ENCODE assay signal across 1 worm cellular context in genomic region chrII:11629957-11630356, ce11.
TF ChIP-seq lines count a peak whose summit lies in the region.

No protein-coding gene starts in this region.

TF ChIP-seq in whole organism, L4 larva, 104 proteins besides CTCF, POLR2A, EP300 and RAD21 (continued from another document):
- peak in 1 of 2 experiments; percentile 86 for TF ChIP-seq unc-62 (GFP tag; optimal IDR thresholded peaks at IDR 0.05 in 1 of 2; lab: Kevin White, UChicago)
- no peak for TF ChIP-seq unc-62 (tag; optimal IDR thresholded peaks at IDR 0.05; lab: Kevin White, UChicago)
- TF ChIP-seq daf-12 (tag; optimal IDR thresholded peaks at IDR 0.05; lab: Kevin White, UChicago) = no peak
- TF ChIP-seq nhr-76 (tag; optimal IDR thresholded peaks at IDR 0.05; lab: Kevin White, UChicago) = no peak
- no peak for TF ChIP-seq T20F7.1 (GFP tag; optimal IDR thresholded peaks at IDR 0.05; lab: Kevin White, UChicago)
- TF ChIP-seq unc-39 (tag; optimal IDR thresholded peaks at IDR 0.05; lab: Kevin White, UChicago) = no peak
- TF ChIP-seq Y48G9A.11 (GFP tag; IDR thresholded peaks at IDR 0.05; lab: Robert Waterston, UW) = no peak
- TF ChIP-seq nhr-102 (tag; optimal IDR thresholded peaks at IDR 0.05; lab: Kevin White, UChicago) = no peak
- TF ChIP-seq mdl-1 (tag; optimal IDR thresholded peaks at IDR 0.05; lab: Kevin White, UChicago) = peak in 1 of 2 experiments; percentile 10
- no peak for TF ChIP-seq tag-97 (GFP tag; IDR thresholded peaks at IDR 0.05; lab: Robert Waterston, UW)
- TF ChIP-seq F10B5.3 (tag; optimal IDR thresholded peaks at IDR 0.05; lab: Kevin White, UChicago) = no peak
- TF ChIP-seq dmd-6 (GFP tag; IDR thresholded peaks at IDR 0.05; lab: Robert Waterston, UW) = no peak
- no peak for TF ChIP-seq lin-15B (tag; optimal IDR thresholded peaks at IDR 0.05; lab: Kevin White, UChicago)
- TF ChIP-seq ctbp-1 (GFP tag; IDR thresholded peaks at IDR 0.05; lab: Robert Waterston, UW) = 0 out of 2 replicates have a peak, but pooled peaks have one; percentile 27
- TF ChIP-seq hlh-30 (tag; optimal IDR thresholded peaks at IDR 0.05; lab: Kevin White, UChicago; ENCODE audit: insufficient read depth) = peak; percentile 28
- TF ChIP-seq ama-1 (optimal IDR thresholded peaks at IDR 0.05; lab: Kevin White, UChicago) = no peak
- TF ChIP-seq mxl-2 (GFP tag; conservative IDR thresholded peaks at IDR 0.05; lab: Robert Waterston, UW) = no peak
- TF ChIP-seq lim-7 (GFP tag; IDR thresholded peaks at IDR 0.05; lab: Robert Waterston, UW) = no peak
